Worm (Caenorhabditis elegans): Measurements from ENCODE around the gene F28B1.9.

DNA sequence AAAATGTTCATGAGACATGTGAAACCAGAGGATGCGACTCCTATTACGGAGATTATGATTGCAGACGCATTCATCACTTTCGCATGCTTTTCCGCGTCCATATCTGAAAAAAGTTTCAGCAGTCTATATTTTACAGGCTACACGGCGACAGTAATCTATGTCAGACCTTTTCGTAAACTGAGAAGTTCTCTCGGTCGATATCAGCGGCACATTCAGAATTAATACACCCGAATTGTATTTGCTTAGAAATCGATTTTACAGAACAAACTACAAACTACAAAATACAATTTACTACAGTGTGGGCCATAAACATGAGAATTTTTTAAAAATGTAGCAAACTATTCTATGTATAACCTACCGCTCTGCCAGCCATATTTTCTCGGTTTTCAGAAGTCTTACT, 9.9 kb downstream of the F28B1.9 start, which contains the start of gene srbc-14:
- TF ChIP-seq ama-1 (optimal IDR thresholded peaks at IDR 0.05): no peak
- TF ChIP-seq F13C5.2 (tag; optimal IDR thresholded peaks at IDR 0.05): no peak
- TF ChIP-seq aly-1 (tag; optimal IDR thresholded peaks at IDR 0.05): no peak
- TF ChIP-seq pes-1 (GFP tag; IDR thresholded peaks at IDR 0.05): no peak
